Worm (Caenorhabditis elegans): ENCODE measurements around the gene clec-21.
"Not testable (repeated sequence)": the region's sequence is repeated elsewhere in the genome, so short reads cannot be mapped to it uniquely, and the experiment has no call there.

clec-21 gene

DNA sequence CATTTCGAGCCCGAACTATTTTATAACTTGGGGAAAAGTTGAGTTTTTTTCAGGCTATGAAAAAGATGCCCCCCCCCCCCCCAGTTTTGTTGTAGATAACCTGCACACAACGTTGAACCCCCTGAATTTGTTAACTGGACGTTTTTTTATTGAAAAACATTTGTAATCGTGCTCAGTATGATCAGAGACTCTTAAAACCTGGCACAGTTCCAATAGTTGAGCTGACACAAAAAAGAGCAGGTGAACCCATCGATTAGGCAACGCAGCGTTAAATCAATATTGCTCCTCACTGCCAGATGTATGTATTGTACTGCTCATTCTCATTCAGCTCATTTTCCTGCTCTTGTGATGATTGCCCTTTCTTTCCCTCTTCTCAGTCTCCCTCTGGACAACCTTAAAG is 38.4 kb downstream of the clec-21 start, which contains the start of gene K05F6.12:
K05F6.12 (plus strand) TSS at position 301 of the 400 bp plus-strand sequence.
- TF ChIP-seq K02D7.2 (tag; optimal IDR thresholded peaks at IDR 0.05) (no peak), fkh-10 (GFP tag; optimal IDR thresholded peaks at IDR 0.05) (no peak), nhr-11 (tag; optimal IDR thresholded peaks at IDR 0.05) (no peak), sox-2 (GFP tag; IDR thresholded peaks at IDR 0.05) (no peak), ceh-30 (tag; optimal IDR thresholded peaks at IDR 0.05) (no peak), ref-2 (tag; optimal IDR thresholded peaks at IDR 0.05) (no peak), syd-9 (tag; optimal IDR thresholded peaks at IDR 0.05) (no peak), fax-1 (tag; optimal IDR thresholded peaks at IDR 0.05) (no peak), dmd-4 (tag; optimal IDR thresholded peaks at IDR 0.05; ENCODE audit: borderline replicate concordance) (no peak), ceh-14 (tag; optimal IDR thresholded peaks at IDR 0.05) (no peak), sdc-2 (tag; optimal IDR thresholded peaks at IDR 0.05) (no peak), ceh-19 (GFP tag; optimal IDR thresholded peaks at IDR 0.05) (no peak), ceh-2 (tag; optimal IDR thresholded peaks at IDR 0.05) (no peak), Y22D7AL.16 (tag; optimal IDR thresholded peaks at IDR 0.05) (no peak), pax-1 (tag; optimal IDR thresholded peaks at IDR 0.05) (no peak), unc-55 (GFP tag; optimal IDR thresholded peaks at IDR 0.05) (no peak), F13H6.1 (tag; optimal IDR thresholded peaks at IDR 0.05) (no peak), T23F11.4 (GFP tag; optimal IDR thresholded peaks at IDR 0.05) (no peak), ceh-9 (tag; optimal IDR thresholded peaks at IDR 0.05) (no peak), ceh-6 (GFP tag; optimal IDR thresholded peaks at IDR 0.05) (no peak)

DNA sequence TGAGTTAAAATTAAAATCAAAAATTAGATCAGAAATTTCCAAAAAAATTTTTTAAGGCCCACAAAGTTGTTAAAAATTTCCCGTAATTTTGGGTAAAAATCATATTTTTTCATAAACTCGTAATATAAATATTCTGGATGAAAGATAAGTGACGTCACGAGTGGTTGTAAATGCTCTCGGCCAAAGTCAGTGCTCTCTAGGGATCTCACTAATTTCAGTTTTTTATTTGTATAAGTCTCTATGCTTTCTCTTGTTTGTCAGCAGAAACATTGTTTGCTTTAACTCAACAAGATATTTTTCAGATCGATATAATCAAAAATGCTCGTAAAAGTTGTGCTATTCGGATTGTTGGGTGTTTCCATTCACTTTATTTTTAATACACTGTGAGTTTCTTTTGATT is 40.9 kb downstream of the clec-21 start, which contains the start of gene K05F6.4:
K05F6.4 (plus strand) TSS at position 301 of the 400 bp plus-strand sequence.
- not testable (repeated sequence) for TF ChIP-seq hlh-13 (GFP tag; optimal IDR thresholded peaks at IDR 0.05); nfya-1 (tag; optimal IDR thresholded peaks at IDR 0.05); tbx-7 (tag; optimal IDR thresholded peaks at IDR 0.05)

DNA sequence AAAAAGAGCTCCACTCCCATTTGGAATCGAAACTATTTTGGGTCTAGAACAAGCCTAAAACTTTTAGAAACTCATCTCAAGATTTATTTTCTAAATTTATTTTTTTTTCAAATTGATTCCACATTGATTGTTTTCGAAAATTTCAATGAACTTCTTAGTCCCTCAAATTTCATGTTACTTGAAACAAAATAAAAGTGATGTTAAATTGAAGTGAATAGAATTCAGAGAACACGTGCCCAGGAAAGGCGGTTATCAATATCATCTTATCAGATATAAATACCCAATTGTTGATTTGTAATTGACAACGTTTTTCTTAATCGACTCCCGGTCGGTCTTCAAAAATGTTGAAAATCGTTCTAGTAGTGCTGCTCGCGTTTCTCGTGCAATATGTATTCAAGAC is 43.4 kb downstream of the clec-21 start, which contains the start of gene poml-4:
poml-4 (plus strand) TSS at position 301 of the 400 bp plus-strand sequence.
- TF ChIP-seq ceh-2 (tag; optimal IDR thresholded peaks at IDR 0.05); unc-55 (GFP tag; optimal IDR thresholded peaks at IDR 0.05); elt-2 (tag; optimal IDR thresholded peaks at IDR 0.05): not testable (repeated sequence)

DNA sequence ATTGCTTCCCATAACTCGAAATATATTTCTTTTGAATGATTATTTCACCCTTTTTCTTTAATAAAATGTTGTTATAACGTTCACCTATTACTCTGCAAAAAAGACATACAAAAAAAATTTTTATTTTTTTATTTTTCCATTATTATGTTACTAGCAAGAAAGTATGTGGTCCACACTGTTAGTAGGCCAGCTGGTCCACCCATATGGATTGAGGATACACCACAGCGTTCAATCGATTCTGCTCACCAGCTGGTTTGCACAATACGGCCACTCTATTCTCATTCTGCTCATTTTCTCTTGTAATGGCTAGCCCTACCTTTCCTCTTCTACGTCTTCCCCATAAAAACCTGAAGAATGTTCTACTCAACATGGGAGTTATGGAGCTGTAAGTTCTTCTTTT is 45.5 kb downstream of the clec-21 start, which contains the start of gene fbxb-44:
fbxb-44 (plus strand) TSS at position 301 of the 400 bp plus-strand sequence.
- TF ChIP-seq ceh-19 (GFP tag; optimal IDR thresholded peaks at IDR 0.05) (no peak), lim-6 (tag; optimal IDR thresholded peaks at IDR 0.05) (no peak), ztf-16 (tag; optimal IDR thresholded peaks at IDR 0.05) (no peak), elt-4 (tag; optimal IDR thresholded peaks at IDR 0.05) (no peak), C38D4.7 (GFP tag; optimal IDR thresholded peaks at IDR 0.05) (no peak)

DNA sequence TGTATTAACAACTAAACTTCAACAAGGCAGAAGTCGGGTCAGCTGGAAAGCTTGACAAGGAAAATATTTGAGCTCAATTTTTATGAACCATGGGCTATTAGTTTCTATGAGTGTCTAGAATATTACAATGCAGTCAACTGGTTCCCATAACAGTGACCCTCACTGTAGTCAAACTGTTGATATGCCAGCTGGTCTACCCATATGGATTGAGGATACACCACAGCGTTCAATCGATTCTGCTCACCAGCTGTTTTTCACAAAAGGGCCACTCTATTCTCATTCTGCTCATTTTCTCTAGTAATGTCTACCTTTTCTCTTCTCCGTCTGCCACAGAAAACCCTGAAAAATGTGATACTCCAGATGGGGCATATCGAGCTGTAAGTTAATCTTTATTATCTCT is 46.7 kb downstream of the clec-21 start, which contains the start of gene fbxb-42:
fbxb-42 (plus strand) TSS at position 301 of the 400 bp plus-strand sequence.
- no peak for TF ChIP-seq ceh-9 (tag; optimal IDR thresholded peaks at IDR 0.05)
- TF ChIP-seq ceh-19 (GFP tag; optimal IDR thresholded peaks at IDR 0.05): no peak
- TF ChIP-seq ceh-6 (GFP tag; optimal IDR thresholded peaks at IDR 0.05): no peak
- no peak for TF ChIP-seq sox-4 (tag; optimal IDR thresholded peaks at IDR 0.05)
- no peak for TF ChIP-seq ceh-31 (tag; optimal IDR thresholded peaks at IDR 0.05)
- TF ChIP-seq dmd-4 (tag; optimal IDR thresholded peaks at IDR 0.05; ENCODE audit: borderline replicate concordance): no peak
- TF ChIP-seq ceh-34 (tag; optimal IDR thresholded peaks at IDR 0.05): no peak

DNA sequence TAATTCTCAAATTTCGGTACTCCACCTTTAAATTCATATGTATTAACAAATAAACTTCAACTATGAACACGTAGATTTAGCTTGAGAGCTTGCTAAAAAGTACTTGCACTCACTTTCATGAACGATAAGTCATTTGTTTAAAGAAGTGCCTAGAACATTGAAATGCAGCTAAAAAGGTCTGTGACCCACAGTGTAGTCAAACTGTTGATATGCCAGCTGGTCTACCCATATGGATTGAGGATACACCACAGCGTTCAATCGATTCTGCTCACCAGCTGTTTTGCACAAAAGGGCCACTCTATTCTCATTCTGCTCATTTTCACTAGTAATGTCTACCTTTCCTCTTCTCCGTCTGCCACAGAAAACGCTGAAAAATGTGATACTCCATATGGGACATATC is 48.1 kb downstream of the clec-21 start, which contains the start of gene fbxb-43:
fbxb-43 (plus strand) TSS at position 301 of the 400 bp plus-strand sequence.
- TF ChIP-seq fax-1 (tag; optimal IDR thresholded peaks at IDR 0.05) (no peak), C08G9.2 (tag; optimal IDR thresholded peaks at IDR 0.05) (no peak)

Data from whole organism, late embryonic.